Worm (Caenorhabditis elegans) whole organism, L3 larva: ENCODE measurements around the gene C24F3.2.

Experiments
- aly-2 ChIP-seq: fragments of 150-350 bp; optimal IDR thresholded peaks from 2 replicates; lab custom pipeline; 2014; ENCODE audit warnings: missing biosample characterization, missing genetic modification characterization
- ceh-28 ChIP-seq: fragments of 150-350 bp; optimal IDR thresholded peaks from 2 replicates; lab custom pipeline; 2014; ENCODE audit warnings: missing biosample characterization, missing genetic modification reagents, missing genetic modification characterization
- elt-2 ChIP-seq: sonication (generic microtip); optimal IDR thresholded peaks from 2 replicates; lab custom pipeline; 2016; ENCODE audit warnings: missing genetic modification reagents, mild to moderate bottlenecking, missing genetic modification characterization, missing compliant biosample characterization
- elt-3 ChIP-seq, 3 experiments: fragments of 150-350 bp in 1 of 3; sonication (generic microtip) in 2 of 3; optimal IDR thresholded peaks; 2 replicates in 2 of 3; 4 replicates in 1 of 3; lab custom pipeline; 2014 to 2017; ENCODE audit warnings: missing biosample characterization in 3 of 3, missing genetic modification characterization in 3 of 3
- lin-15B ChIP-seq: fragments of 150-350 bp; optimal IDR thresholded peaks from 2 replicates; lab custom pipeline; 2014; ENCODE audit warnings: missing biosample characterization, missing genetic modification characterization
- lin-39 ChIP-seq: fragments of 150-350 bp; optimal IDR thresholded peaks from 2 replicates; lab custom pipeline; 2018; ENCODE audit warnings: missing biosample characterization, missing genetic modification reagents, missing genetic modification characterization
- nfya-1 ChIP-seq: sonication (generic microtip); optimal IDR thresholded peaks from 2 replicates; lab custom pipeline; 2017; ENCODE audit warnings: missing genetic modification characterization, mild to moderate bottlenecking, missing compliant biosample characterization, antibody characterized with exemption, moderate library complexity; ENCODE audit not compliant: insufficient read depth
- pha-4 ChIP-seq: fragments of 150-350 bp; optimal IDR thresholded peaks from 2 replicates; lab custom pipeline; 2014; ENCODE audit warnings: missing biosample characterization, missing genetic modification reagents, missing genetic modification characterization
- snpc-4 ChIP-seq: fragments of 150-350 bp; optimal IDR thresholded peaks from 2 replicates; lab custom pipeline; 2014; ENCODE audit warnings: missing biosample characterization, missing genetic modification characterization
- tbx-2 ChIP-seq: sonication (generic microtip); optimal IDR thresholded peaks from 2 replicates; lab custom pipeline; 2016; ENCODE audit warnings: mild to moderate bottlenecking, missing genetic modification characterization, missing compliant biosample characterization
- ztf-11 ChIP-seq: fragments of 150-350 bp; optimal IDR thresholded peaks from 2 replicates; lab custom pipeline; 2014; ENCODE audit warnings: missing biosample characterization, missing genetic modification characterization
- ztf-4 ChIP-seq: fragments of 150-350 bp; optimal IDR thresholded peaks from 2 replicates; lab custom pipeline; 2014; ENCODE audit warnings: missing biosample characterization, missing genetic modification characterization

ce11 chrIV:10216704-10217296 is 5.5 kb upstream of the C24F3.2 start:
- TF ChIP-seq ztf-4 (tag; lab: Kevin White, UChicago) (no peak), elt-3 (tag; optimal IDR thresholded peaks at IDR 0.05; lab: Kevin White, UChicago) (no peak), aly-2 (tag; lab: Kevin White, UChicago) (no peak), elt-2 (no peak), lin-15B (tag; lab: Kevin White, UChicago) (no peak), pha-4 (tag; lab: Kevin White, UChicago) (no peak), lin-39 (tag; lab: Kevin White, UChicago) (no peak), tbx-2 (tag; lab: Kevin White, UChicago) (no peak), ztf-11 (tag; lab: Kevin White, UChicago) (no peak), snpc-4 (tag; lab: Kevin White, UChicago) (no peak), ceh-28 (no peak), nfya-1 (tag; lab: Kevin White, UChicago) (no peak)
